Worm (Caenorhabditis elegans): Measurements from ENCODE around the gene fndc-1.

ce11 chrII:11192488-11192887 lies 44.6 kb downstream of the fndc-1 start:
- TF ChIP-seq klf-2 (GFP tag; conservative IDR thresholded peaks at IDR 0.05) (no peak), flt-1 (GFP tag; IDR thresholded peaks at IDR 0.05) (no peak), med-1 (GFP tag; optimal IDR thresholded peaks at IDR 0.05; ENCODE audit: insufficient read depth) (no peak), T22C8.4 (GFP tag; IDR thresholded peaks at IDR 0.05) (no peak), ztf-23 (GFP tag; IDR thresholded peaks at IDR 0.05) (no peak), tab-1 (GFP tag; IDR thresholded peaks at IDR 0.05) (no peak), cog-1 (tag; optimal IDR thresholded peaks at IDR 0.05) (no peak), ref-1 (GFP tag; conservative IDR thresholded peaks at IDR 0.05) (no peak)
